Worm (Caenorhabditis elegans) whole organism, late embryonic: ENCODE data around the gene Y43F8B.23.

Experiments used
- C38D4.7 ChIP-seq: fragments of 200-800 bp; sonication (Bioruptor generic); optimal IDR thresholded peaks from 2 replicates; lab custom pipeline; 2018; ENCODE audit warnings: mild to moderate bottlenecking, missing genetic modification characterization, moderate library complexity, missing compliant biosample characterization
- K02D7.2 ChIP-seq: sonication (generic microtip); optimal IDR thresholded peaks from 2 replicates; lab custom pipeline; 2017; ENCODE audit warnings: mild to moderate bottlenecking, missing genetic modification characterization, missing compliant biosample characterization
- T23F11.4 ChIP-seq: fragments of 200-800 bp; sonication (Bioruptor generic); optimal IDR thresholded peaks from 2 replicates; lab custom pipeline; 2018; ENCODE audit warnings: mild to moderate bottlenecking, missing genetic modification characterization, missing compliant biosample characterization
- ahr-1 ChIP-seq: sonication (generic microtip); optimal IDR thresholded peaks from 2 replicates; lab custom pipeline; 2016; ENCODE audit warnings: missing genetic modification characterization, missing compliant biosample characterization
- ceh-14 ChIP-seq: sonication (generic microtip); optimal IDR thresholded peaks from 2 replicates; lab custom pipeline; 2016; ENCODE audit warnings: missing genotype, missing genetic modification characterization, missing compliant biosample characterization
- ceh-18 ChIP-seq: sonication (generic microtip); optimal IDR thresholded peaks from 2 replicates; lab custom pipeline; 2016; ENCODE audit warnings: missing genetic modification characterization, missing compliant biosample characterization
- ceh-24 ChIP-seq: sonication (generic microtip); optimal IDR thresholded peaks from 2 replicates; lab custom pipeline; 2016; ENCODE audit warnings: mild to moderate bottlenecking, missing genetic modification characterization, missing compliant biosample characterization
- ceh-31 ChIP-seq: sonication (generic microtip); optimal IDR thresholded peaks from 2 replicates; lab custom pipeline; 2016; ENCODE audit warnings: missing genetic modification characterization, missing compliant biosample characterization
- ceh-34 ChIP-seq: sonication (generic microtip); optimal IDR thresholded peaks from 2 replicates; lab custom pipeline; 2016; ENCODE audit warnings: mild to moderate bottlenecking, missing genetic modification characterization, missing compliant biosample characterization
- ceh-48 ChIP-seq: sonication (generic microtip); optimal IDR thresholded peaks from 2 replicates; lab custom pipeline; 2016; ENCODE audit warnings: missing genetic modification characterization, inconsistent platforms, missing compliant biosample characterization
- ceh-6 ChIP-seq: fragments of 200-800 bp; sonication (Bioruptor generic); optimal IDR thresholded peaks from 2 replicates; lab custom pipeline; 2018; ENCODE audit warnings: mild to moderate bottlenecking, missing genetic modification characterization, missing compliant biosample characterization
- ceh-9 ChIP-seq: sonication (generic microtip); optimal IDR thresholded peaks from 2 replicates; lab custom pipeline; 2016; ENCODE audit warnings: mild to moderate bottlenecking, missing genetic modification characterization, inconsistent platforms, missing compliant biosample characterization
- che-1 ChIP-seq: sonication (generic microtip); optimal IDR thresholded peaks from 2 replicates; lab custom pipeline; 2016; ENCODE audit warnings: mild to moderate bottlenecking, missing genetic modification characterization, missing compliant biosample characterization
- elt-4 ChIP-seq: sonication (generic microtip); optimal IDR thresholded peaks from 2 replicates; lab custom pipeline; 2016; ENCODE audit warnings: missing genetic modification characterization, missing compliant biosample characterization
- fax-1 ChIP-seq: sonication (generic microtip); optimal IDR thresholded peaks from 2 replicates; lab custom pipeline; 2016; ENCODE audit warnings: missing genotype, missing genetic modification characterization, missing compliant biosample characterization
- gmeb-2 ChIP-seq: sonication (generic microtip); optimal IDR thresholded peaks from 2 replicates; lab custom pipeline; 2016; ENCODE audit warnings: missing genetic modification characterization, inconsistent platforms, missing compliant biosample characterization
- hlh-13 ChIP-seq: fragments of 200-800 bp; sonication (Bioruptor generic); optimal IDR thresholded peaks from 2 replicates; lab custom pipeline; 2018; ENCODE audit warnings: mild to moderate bottlenecking, missing genetic modification characterization, missing compliant biosample characterization
- lin-11 ChIP-seq: fragments of 200-800 bp; sonication (Bioruptor generic); optimal IDR thresholded peaks from 2 replicates; lab custom pipeline; 2018; ENCODE audit warnings: mild to moderate bottlenecking, missing genetic modification characterization, missing compliant biosample characterization
- madf-2 ChIP-seq: sonication (generic microtip); optimal IDR thresholded peaks from 2 replicates; lab custom pipeline; 2017; ENCODE audit warnings: missing genetic modification characterization, missing compliant biosample characterization
- mec-3 ChIP-seq: sonication (generic microtip); optimal IDR thresholded peaks from 2 replicates; lab custom pipeline; 2016; ENCODE audit warnings: borderline replicate concordance, missing genetic modification characterization, missing compliant biosample characterization
- nfya-1 ChIP-seq: sonication (generic microtip); optimal IDR thresholded peaks from 2 replicates; lab custom pipeline; 2017; ENCODE audit warnings: missing genetic modification characterization, mild to moderate bottlenecking, missing compliant biosample characterization, antibody characterized with exemption, moderate library complexity
- odd-2 ChIP-seq: sonication (generic microtip); optimal IDR thresholded peaks from 2 replicates; lab custom pipeline; 2017; ENCODE audit warnings: antibody characterized with exemption, mild to moderate bottlenecking, missing genetic modification characterization, missing compliant biosample characterization
- pax-1 ChIP-seq: fragments of 150-350 bp; optimal IDR thresholded peaks from 2 replicates; lab custom pipeline; 2014; ENCODE audit warnings: missing biosample characterization, missing genetic modification characterization
- pha-2 ChIP-seq: sonication (generic microtip); optimal IDR thresholded peaks from 2 replicates; lab custom pipeline; 2017; ENCODE audit warnings: mild to moderate bottlenecking, missing genetic modification characterization, missing compliant biosample characterization
- pqm-1 ChIP-seq: sonication (generic microtip); optimal IDR thresholded peaks from 2 replicates; lab custom pipeline; 2016; ENCODE audit warnings: missing genetic modification characterization, missing compliant biosample characterization
- ref-2 ChIP-seq: sonication (generic microtip); optimal IDR thresholded peaks from 2 replicates; lab custom pipeline; 2016; ENCODE audit warnings: missing genetic modification characterization, missing compliant biosample characterization
- rnt-1 ChIP-seq: sonication (generic microtip); optimal IDR thresholded peaks from 2 replicates; lab custom pipeline; 2016; ENCODE audit warnings: missing genetic modification characterization, missing compliant biosample characterization
- sdc-2 ChIP-seq: sonication (generic microtip); optimal IDR thresholded peaks from 2 replicates; lab custom pipeline; 2016; ENCODE audit warnings: missing genotype, missing genetic modification characterization, missing compliant biosample characterization
- sox-2 ChIP-seq: fragments of 200-800 bp; sonication (Bioruptor generic); IDR thresholded peaks from 2 replicates; pipeline ENCODE4 v1.3.6; 2022; ENCODE audit warnings: missing genetic modification reagents, missing genetic modification characterization, missing compliant biosample characterization
- sox-4 ChIP-seq: sonication (generic microtip); optimal IDR thresholded peaks from 2 replicates; lab custom pipeline; 2017; ENCODE audit warnings: mild to moderate bottlenecking, missing genetic modification characterization, inconsistent platforms, missing compliant biosample characterization
- syd-9 ChIP-seq: sonication (generic microtip); optimal IDR thresholded peaks from 2 replicates; lab custom pipeline; 2016; ENCODE audit warnings: mild to moderate bottlenecking, missing genetic modification characterization, moderate library complexity, missing compliant biosample characterization
- tbx-7 ChIP-seq: sonication (generic microtip); optimal IDR thresholded peaks from 2 replicates; lab custom pipeline; 2016; ENCODE audit warnings: missing genotype, missing genetic modification characterization, missing compliant biosample characterization
- unc-42 ChIP-seq: sonication (generic microtip); optimal IDR thresholded peaks from 2 replicates; lab custom pipeline; 2016; ENCODE audit warnings: missing genotype, missing genetic modification characterization, missing compliant biosample characterization
- unc-55 ChIP-seq: sonication (generic microtip); optimal IDR thresholded peaks from 2 replicates; lab custom pipeline; 2017; ENCODE audit warnings: missing biosample characterization, missing genetic modification reagents, missing genetic modification characterization

Y43F8B.23 gene

DNA sequence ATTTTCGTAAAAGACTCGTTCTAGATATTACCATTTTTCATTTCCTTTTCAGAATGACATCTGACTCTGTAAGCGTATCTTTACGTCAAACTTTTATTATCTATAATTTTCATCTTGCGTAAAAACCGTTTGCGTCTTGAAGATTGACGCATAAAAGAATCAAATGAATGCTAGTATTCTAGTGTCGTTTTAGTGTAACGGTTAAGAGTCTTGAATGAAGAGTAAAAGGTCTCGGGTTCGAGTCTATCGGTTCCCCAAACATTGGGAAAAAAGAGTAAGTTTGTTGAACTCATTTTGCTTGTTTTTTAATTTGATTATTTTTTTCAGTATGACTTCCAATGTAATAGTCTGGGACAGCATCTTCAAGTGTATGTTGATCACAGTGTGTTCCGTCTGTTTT is 17.1 kb upstream of the Y43F8B.23 start, which contains the start of gene Y43F8B.17:
Gene Y43F8B.17 (plus strand): TSS at position 215 of the 400 bp plus-strand sequence.
- TF ChIP-seq che-1 (tag; lab: Kevin White, UChicago) (no peak), madf-2 (tag; lab: Kevin White, UChicago) (no peak), K02D7.2 (tag; lab: Kevin White, UChicago) (no peak), T23F11.4 (GFP tag; lab: Kevin White, UChicago) (no peak), pqm-1 (tag; lab: Kevin White, UChicago) (no peak), ceh-6 (GFP tag; lab: Kevin White, UChicago) (no peak), unc-55 (GFP tag; lab: Kevin White, UChicago) (no peak), ceh-24 (no peak), unc-42 (tag; lab: Kevin White, UChicago) (no peak), fax-1 (tag; lab: Kevin White, UChicago) (no peak), ref-2 (no peak), pha-2 (tag; lab: Kevin White, UChicago) (no peak), C38D4.7 (GFP tag; lab: Kevin White, UChicago) (no peak), ceh-48 (tag; lab: Kevin White, UChicago) (no peak), ceh-31 (tag; lab: Kevin White, UChicago) (no peak), hlh-13 (GFP tag; lab: Kevin White, UChicago) (no peak), ceh-34 (tag; lab: Kevin White, UChicago) (no peak), odd-2 (tag; lab: Kevin White, UChicago) (no peak), gmeb-2 (tag; lab: Kevin White, UChicago) (no peak), ceh-18 (tag; lab: Kevin White, UChicago) (no peak)

DNA sequence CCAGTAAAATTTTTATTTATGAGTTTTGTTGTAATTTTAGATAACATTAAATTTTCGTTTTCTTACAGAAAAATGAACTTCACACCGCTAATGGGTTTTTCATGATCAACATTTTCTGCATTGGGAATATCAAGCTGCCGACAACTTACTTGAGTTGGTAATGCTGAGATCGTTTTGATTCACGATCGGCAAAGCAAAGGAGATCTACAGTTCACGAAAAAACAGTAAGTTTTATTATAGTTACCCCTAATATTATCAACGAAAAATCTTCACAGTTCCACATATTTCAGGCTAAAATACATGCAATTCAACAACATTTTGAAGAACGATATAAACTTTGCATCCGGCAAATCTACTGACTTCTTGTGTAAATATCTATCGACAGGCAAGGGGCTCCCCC is 15.1 kb upstream of the Y43F8B.23 start, which contains the start of gene Y43F8B.22:
Gene Y43F8B.22 (plus strand): TSS at position 301 of the 400 bp plus-strand sequence.
- TF ChIP-seq mec-3 (tag; lab: Kevin White, UChicago), result no peak

DNA sequence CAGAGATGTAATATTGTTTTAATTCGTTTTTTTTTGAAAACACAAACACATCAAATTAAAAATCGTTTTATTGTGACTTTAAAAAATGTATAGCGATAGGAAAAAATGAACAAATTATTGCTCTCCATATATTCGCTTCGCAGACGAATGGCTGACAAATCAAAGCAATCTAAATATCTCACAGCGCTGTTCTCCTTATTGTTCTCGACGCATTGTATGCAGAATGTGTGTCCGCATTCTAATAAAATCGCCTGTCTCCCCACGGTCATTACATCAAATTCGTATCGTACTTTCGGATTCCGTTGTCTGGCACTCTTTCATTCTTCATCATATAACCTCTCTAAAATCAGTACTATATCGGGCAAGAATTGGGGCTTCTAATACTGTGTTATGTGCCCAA is 10.4 kb upstream of the Y43F8B.23 start, which contains the start of gene Y43F8B.9:
Gene Y43F8B.9 (plus strand): TSS at position 301 of the 400 bp plus-strand sequence.
- TF ChIP-seq ceh-9 (tag; lab: Kevin White, UChicago) (no peak), ref-2 (no peak), T23F11.4 (GFP tag; lab: Kevin White, UChicago) (no peak), sox-2 (no peak), tbx-7 (tag; lab: Kevin White, UChicago) (no peak), lin-11 (tag; lab: Kevin White, UChicago) (no peak), unc-42 (tag; lab: Kevin White, UChicago) (no peak), rnt-1 (tag; lab: Kevin White, UChicago) (no peak)

DNA sequence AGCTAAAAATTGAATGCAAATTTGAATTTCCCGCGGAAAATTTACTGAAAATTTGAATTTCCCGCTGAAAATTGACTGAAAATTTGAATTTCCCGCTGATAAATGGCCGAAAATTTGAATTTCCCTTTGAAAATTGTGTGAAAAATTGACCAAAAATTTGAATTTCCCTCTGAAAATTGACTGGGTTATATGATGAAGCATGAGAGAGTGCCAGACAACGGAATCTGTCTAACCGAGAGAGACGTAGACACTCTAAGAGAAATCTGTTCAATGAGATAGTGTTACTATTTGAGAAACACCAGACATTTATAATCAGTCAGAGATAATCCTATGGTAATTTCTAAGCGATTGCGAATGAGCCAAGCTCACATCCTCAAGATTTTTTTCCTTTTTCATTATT is 9.9 kb upstream of the Y43F8B.23 start:
- no peak for TF ChIP-seq syd-9 (tag; lab: Kevin White, UChicago)
- TF ChIP-seq elt-4 (tag; lab: Kevin White, UChicago), result no peak
- TF ChIP-seq nfya-1 (tag; lab: Kevin White, UChicago), result no peak
- no peak for TF ChIP-seq lin-11 (tag; lab: Kevin White, UChicago)
- no peak for TF ChIP-seq ahr-1 (tag; lab: Kevin White, UChicago)

DNA sequence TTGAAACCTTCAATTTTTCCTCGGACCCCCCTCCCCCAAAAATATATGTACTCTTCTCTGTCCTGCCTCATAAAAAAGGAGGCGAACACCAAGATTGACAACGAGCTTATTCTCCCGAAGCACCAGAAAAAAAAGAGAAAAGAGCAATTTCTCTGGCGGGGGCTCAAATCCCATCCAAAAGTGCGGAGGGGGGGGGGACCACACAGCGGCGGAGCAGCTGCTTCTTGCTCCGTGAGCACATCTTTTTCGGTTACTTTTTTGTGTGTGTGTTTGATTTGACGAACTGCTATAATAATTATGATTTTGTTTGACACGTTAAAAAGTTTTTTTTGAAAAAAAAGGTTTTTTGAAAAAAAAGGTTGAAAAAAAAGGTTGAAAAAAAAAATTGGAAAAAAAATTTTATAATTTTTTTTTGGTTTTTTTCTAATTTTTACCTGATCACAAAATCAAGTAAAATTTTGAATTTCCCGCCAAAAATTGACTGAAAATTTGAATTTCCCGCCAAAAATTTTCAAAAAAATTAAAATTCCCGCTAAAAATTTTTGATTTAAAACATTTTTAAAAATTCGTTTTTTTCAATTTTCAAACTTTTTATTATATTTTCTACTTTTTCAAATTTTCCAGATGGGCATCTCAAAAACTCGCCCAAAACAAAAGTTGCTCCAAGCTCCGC is 6.5 kb upstream of the Y43F8B.23 start, which contains the start of gene Y43F8B.10:
Gene Y43F8B.10 (plus strand): TSS at position 623 of the 673 bp plus-strand sequence.
- TF ChIP-seq sox-4 (tag; lab: Kevin White, UChicago) (no peak), sdc-2 (tag; lab: Kevin White, UChicago) (no peak), ceh-14 (tag; lab: Kevin White, UChicago) (no peak), pha-2 (tag; lab: Kevin White, UChicago) (no peak), ceh-24 (no peak), pax-1 (no peak)
